Fruit fly (Drosophila melanogaster): Measurements from ENCODE around the gene PlexA.

PlexA gene

dm6 chr4:1026806-1027431, at the start of gene PlexA:
PlexA (minus strand) TSS chr4:1027101.
- no peak for TF ChIP-seq psq (optimal IDR thresholded peaks at IDR 0.05)
- no peak for TF ChIP-seq Myc (optimal IDR thresholded peaks at IDR 0.05)
- TF ChIP-seq Sin3A (optimal IDR thresholded peaks at IDR 0.05) = no peak
- TF ChIP-seq h (optimal IDR thresholded peaks at IDR 0.05) = no peak
- no peak for TF ChIP-seq insv (optimal IDR thresholded peaks at IDR 0.05)
- no peak for TF ChIP-seq ttk (optimal IDR thresholded peaks at IDR 0.05)

dm6 chr4:1064652-1065218, 37.8 kb upstream of the PlexA start, which contains the start of gene Zyx:
Zyx (minus strand) TSS chr4:1065001.
- TF ChIP-seq Sin3A (optimal IDR thresholded peaks at IDR 0.05) (no peak), ttk (optimal IDR thresholded peaks at IDR 0.05) (no peak), h (optimal IDR thresholded peaks at IDR 0.05) (no peak)

dm6 chr4:1064219-1064618, 37.3 kb upstream of the PlexA start:
- TF ChIP-seq insv (optimal IDR thresholded peaks at IDR 0.05) = no peak
- TF ChIP-seq Sin3A (optimal IDR thresholded peaks at IDR 0.05) = no peak
- no peak for TF ChIP-seq h (optimal IDR thresholded peaks at IDR 0.05)
- TF ChIP-seq psq (optimal IDR thresholded peaks at IDR 0.05) = no peak
- no peak for TF ChIP-seq Myc (optimal IDR thresholded peaks at IDR 0.05)
- TF ChIP-seq ttk (optimal IDR thresholded peaks at IDR 0.05) = no peak

DNA sequence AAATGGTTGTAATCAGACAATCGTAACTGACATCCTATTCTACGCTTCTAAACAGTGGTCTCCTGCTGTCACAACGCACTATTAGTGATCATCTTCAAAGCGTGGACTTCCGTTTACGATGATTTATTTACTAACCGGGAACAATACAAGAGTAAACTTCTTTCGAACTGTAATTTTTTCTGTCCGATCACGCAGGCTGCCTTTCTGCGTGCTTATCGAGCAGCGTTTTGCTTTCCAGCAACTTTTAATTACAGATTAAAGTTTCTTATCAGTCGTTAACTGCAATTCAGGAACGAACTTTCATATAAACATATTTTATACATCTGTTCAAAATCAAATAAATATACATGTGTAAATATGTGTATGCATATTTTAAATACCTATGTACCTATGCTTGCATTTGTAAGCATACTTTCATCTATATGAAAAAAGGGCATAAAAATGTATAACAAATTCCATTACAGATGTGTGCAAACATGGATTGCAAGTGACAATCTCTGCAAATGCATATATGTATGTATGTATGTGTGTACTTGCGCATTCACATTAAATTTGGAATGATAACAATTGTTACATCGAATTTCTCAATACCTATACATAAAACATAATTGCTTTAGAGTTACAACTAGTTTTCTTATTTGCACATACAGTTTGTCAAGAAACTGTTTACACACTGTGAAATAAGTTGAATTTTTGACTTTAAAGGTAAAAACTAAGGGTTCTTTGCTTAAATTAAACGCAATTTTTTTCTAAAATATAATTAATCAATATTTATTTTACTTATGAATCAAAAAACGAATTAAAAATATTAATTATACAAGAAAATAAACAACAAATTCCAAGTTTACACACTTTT, 36.3 kb upstream of the PlexA start:
- TF ChIP-seq Myc (optimal IDR thresholded peaks at IDR 0.05) = no peak
- no peak for TF ChIP-seq Sin3A (optimal IDR thresholded peaks at IDR 0.05)
- no peak for TF ChIP-seq insv (optimal IDR thresholded peaks at IDR 0.05)
- no peak for TF ChIP-seq h (optimal IDR thresholded peaks at IDR 0.05)
- TF ChIP-seq ttk (optimal IDR thresholded peaks at IDR 0.05) = no peak
- TF ChIP-seq psq (optimal IDR thresholded peaks at IDR 0.05) = no peak

dm6 chr4:1061095-1061432, 34.2 kb upstream of the PlexA start:
- TF ChIP-seq psq (optimal IDR thresholded peaks at IDR 0.05) (no peak), Sin3A (optimal IDR thresholded peaks at IDR 0.05) (no peak), Myc (optimal IDR thresholded peaks at IDR 0.05) (no peak), h (optimal IDR thresholded peaks at IDR 0.05) (no peak), ttk (optimal IDR thresholded peaks at IDR 0.05) (no peak), insv (optimal IDR thresholded peaks at IDR 0.05) (no peak)

dm6 chr4:1060373-1061094, 33.6 kb upstream of the PlexA start, which contains the start of gene apolpp:
apolpp (plus strand) TSS chr4:1060969.
- TF ChIP-seq psq (optimal IDR thresholded peaks at IDR 0.05) (no peak), Myc (optimal IDR thresholded peaks at IDR 0.05) (no peak), insv (optimal IDR thresholded peaks at IDR 0.05) (no peak), h (optimal IDR thresholded peaks at IDR 0.05) (no peak), ttk (optimal IDR thresholded peaks at IDR 0.05) (no peak), Sin3A (optimal IDR thresholded peaks at IDR 0.05) (no peak)

- no peak for TF ChIP-seq psq (optimal IDR thresholded peaks at IDR 0.05)
- TF ChIP-seq Sin3A (optimal IDR thresholded peaks at IDR 0.05) = no peak
- TF ChIP-seq insv (optimal IDR thresholded peaks at IDR 0.05) = no peak
- TF ChIP-seq ttk (optimal IDR thresholded peaks at IDR 0.05) = no peak
- no peak for TF ChIP-seq Myc (optimal IDR thresholded peaks at IDR 0.05)
- no peak for TF ChIP-seq h (optimal IDR thresholded peaks at IDR 0.05)
Observed at dm6 chr4:1053653-1054163, 26.8 kb upstream of the PlexA start, which contains the start of gene CaMKII. CaMKII (minus strand) TSS chr4:1053703.

DNA sequence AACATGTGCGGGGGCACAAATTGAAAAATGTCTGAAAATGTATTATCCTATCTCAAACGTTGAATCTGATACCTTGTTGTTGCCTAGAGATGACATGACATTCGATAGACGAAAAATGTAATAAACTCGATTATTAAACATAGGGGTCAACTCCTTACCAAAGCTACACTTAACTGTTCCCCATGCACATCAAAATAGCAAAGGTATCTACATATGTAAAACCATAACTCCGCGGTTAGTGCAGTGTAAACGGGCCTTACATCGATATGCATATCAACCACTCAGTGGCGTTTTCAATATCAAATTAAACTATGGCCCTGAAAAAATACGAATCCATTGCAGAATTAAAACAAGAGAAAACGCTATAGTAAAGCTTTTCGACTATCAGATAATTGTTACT, 24.4 kb upstream of the PlexA start:
- no peak for TF ChIP-seq ttk (optimal IDR thresholded peaks at IDR 0.05)
- no peak for TF ChIP-seq Sin3A (optimal IDR thresholded peaks at IDR 0.05)
- no peak for TF ChIP-seq psq (optimal IDR thresholded peaks at IDR 0.05)
- TF ChIP-seq insv (optimal IDR thresholded peaks at IDR 0.05) = no peak
- no peak for TF ChIP-seq h (optimal IDR thresholded peaks at IDR 0.05)
- TF ChIP-seq Myc (optimal IDR thresholded peaks at IDR 0.05) = no peak

DNA sequence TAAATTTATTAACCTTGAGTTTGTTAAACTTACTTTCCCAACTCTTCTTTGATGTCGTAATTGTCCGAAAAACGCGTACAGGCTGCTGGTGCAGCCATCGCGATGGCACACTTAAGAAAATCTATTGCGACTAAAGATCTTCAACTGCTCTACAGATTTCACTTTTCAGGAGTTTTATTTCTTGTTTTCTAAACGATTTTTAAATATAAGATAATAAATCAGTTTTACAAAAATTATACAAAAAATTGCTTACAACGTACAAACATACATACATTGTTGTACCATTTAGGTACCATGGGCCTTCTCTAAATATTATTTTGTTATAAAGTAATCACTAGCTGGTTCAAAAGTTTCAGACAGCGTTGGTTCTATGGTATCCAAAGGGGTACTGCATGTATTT, 23.5 kb upstream of the PlexA start:
- TF ChIP-seq psq (optimal IDR thresholded peaks at IDR 0.05) (no peak), ttk (optimal IDR thresholded peaks at IDR 0.05) (no peak), insv (optimal IDR thresholded peaks at IDR 0.05) (no peak), Myc (optimal IDR thresholded peaks at IDR 0.05) (no peak), h (optimal IDR thresholded peaks at IDR 0.05) (no peak), Sin3A (optimal IDR thresholded peaks at IDR 0.05) (no peak)

DNA sequence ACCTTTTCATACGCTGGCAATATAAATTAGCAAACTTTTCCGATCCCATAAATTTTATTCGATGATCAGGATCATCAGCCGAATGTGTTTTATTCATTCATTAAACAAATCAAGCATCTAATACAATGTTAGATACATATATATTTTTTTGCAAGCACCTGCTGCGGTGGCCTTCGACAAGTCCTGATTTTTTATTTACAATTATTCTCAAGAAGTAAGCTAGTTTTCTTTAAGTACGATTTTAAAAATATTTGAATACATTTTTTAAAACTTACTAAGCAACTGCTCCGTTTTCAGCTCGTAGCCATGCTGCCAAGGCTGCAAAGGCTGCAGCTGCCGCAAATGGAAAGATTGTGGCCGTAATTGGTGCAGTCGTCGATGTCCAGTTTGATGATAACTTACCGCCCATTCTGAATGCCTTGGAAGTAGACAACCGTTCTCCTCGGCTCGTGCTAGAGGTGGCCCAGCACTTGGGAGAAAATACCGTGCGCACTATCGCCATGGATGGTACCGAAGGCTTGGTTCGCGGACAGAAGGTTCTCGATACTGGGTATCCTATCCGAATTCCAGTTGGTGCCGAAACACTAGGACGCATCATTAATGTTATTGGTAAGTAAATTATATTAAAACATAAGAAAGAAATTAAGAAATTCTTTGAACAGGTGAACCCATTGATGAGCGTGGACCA, 5.9 kb upstream of the PlexA start:
- TF ChIP-seq ttk (optimal IDR thresholded peaks at IDR 0.05) (peak; percentile 35), Myc (optimal IDR thresholded peaks at IDR 0.05) (no peak), insv (optimal IDR thresholded peaks at IDR 0.05) (no peak)

dm6 chr4:1031687-1032140, 4.8 kb upstream of the PlexA start, which contains the start of gene CG11076:
CG11076 (minus strand) TSS chr4:1031757.
- no peak for TF ChIP-seq ttk (optimal IDR thresholded peaks at IDR 0.05)
- no peak for TF ChIP-seq Sin3A (optimal IDR thresholded peaks at IDR 0.05)
- TF ChIP-seq Myc (optimal IDR thresholded peaks at IDR 0.05) = no peak
- no peak for TF ChIP-seq insv (optimal IDR thresholded peaks at IDR 0.05)
- TF ChIP-seq h (optimal IDR thresholded peaks at IDR 0.05) = no peak
- no peak for TF ChIP-seq psq (optimal IDR thresholded peaks at IDR 0.05)
